Worm (Caenorhabditis elegans): ENCODE measurements around the gene F33G12.6.
A peak's percentile ranks its signal among the peaks of the same experiment; 100 is the strongest.

Gene F33G12.6

ce11 chrII:5085450-5085849, 35.7 kb downstream of the F33G12.6 start, which contains the start of gene txt-9:
TSS of gene txt-9 (plus strand) at chrII:5085785.
- TF ChIP-seq grh-1 (GFP tag; IDR thresholded peaks at IDR 0.05) (no peak), lin-35 (GFP tag; optimal IDR thresholded peaks at IDR 0.05) (peak in 1 of 2 experiments; percentile 13), elt-2 (tag; optimal IDR thresholded peaks at IDR 0.05) (peak; percentile 62)

ce11 chrII:5086143-5086542, 36.4 kb downstream of the F33G12.6 start:
- no peak for TF ChIP-seq zag-1 (tag; optimal IDR thresholded peaks at IDR 0.05)
- no peak for TF ChIP-seq aly-2 (tag; optimal IDR thresholded peaks at IDR 0.05)
- no peak for TF ChIP-seq F16B12.6 (tag; optimal IDR thresholded peaks at IDR 0.05)
- peak; percentile 91 for TF ChIP-seq elt-2 (tag; optimal IDR thresholded peaks at IDR 0.05)
- TF ChIP-seq mab-9 (GFP tag; IDR thresholded peaks at IDR 0.05) = no peak
- no peak for TF ChIP-seq lin-14 (GFP tag; optimal IDR thresholded peaks at IDR 0.05)

- TF ChIP-seq lsy-2 (tag; optimal IDR thresholded peaks at IDR 0.05) = no peak
- no peak for TF ChIP-seq ama-1 (optimal IDR thresholded peaks at IDR 0.05)
- no peak for TF ChIP-seq ets-5 (GFP tag; IDR thresholded peaks at IDR 0.05)
- no peak for TF ChIP-seq hlh-4 (tag; optimal IDR thresholded peaks at IDR 0.05)
- no peak for TF ChIP-seq ceh-63 (GFP tag; optimal IDR thresholded peaks at IDR 0.05)
- no peak for TF ChIP-seq lin-15B (tag; optimal IDR thresholded peaks at IDR 0.05)
- TF ChIP-seq mef-2 (tag; optimal IDR thresholded peaks at IDR 0.05) = no peak
- no peak for TF ChIP-seq rnt-1 (tag; optimal IDR thresholded peaks at IDR 0.05)
- TF ChIP-seq efl-3 (GFP tag; optimal IDR thresholded peaks at IDR 0.05) = no peak
- TF ChIP-seq elt-3 (tag; optimal IDR thresholded peaks at IDR 0.05) = no peak
- no peak for TF ChIP-seq pax-3 (tag; optimal IDR thresholded peaks at IDR 0.05)
- no peak for TF ChIP-seq nhr-19 (GFP tag; conservative IDR thresholded peaks at IDR 0.05)
- TF ChIP-seq fos-1 (tag; optimal IDR thresholded peaks at IDR 0.05) = no peak
Observed at ce11 chrII:5091640-5092243, 42.0 kb downstream of the F33G12.6 start, which contains the start of gene pld-1. TSS of gene pld-1 (minus strand) at chrII:5091690.

ce11 chrII:5092362-5093281, 42.9 kb downstream of the F33G12.6 start, which contains the start of gene C04G6.2:
TSS of gene C04G6.2 (plus strand) at chrII:5093231.
- TF ChIP-seq grh-1 (GFP tag; IDR thresholded peaks at IDR 0.05) (no peak), tlp-1 (tag; optimal IDR thresholded peaks at IDR 0.05) (no peak), nhr-90 (tag; optimal IDR thresholded peaks at IDR 0.05; ENCODE audit: poor library complexity) (no peak), nhr-85 (tag) (peak; percentile 67), ceh-8 (GFP tag; optimal IDR thresholded peaks at IDR 0.05) (no peak), zag-1 (tag; optimal IDR thresholded peaks at IDR 0.05) (no peak), ceh-63 (GFP tag; optimal IDR thresholded peaks at IDR 0.05) (no peak), pqm-1 (tag; optimal IDR thresholded peaks at IDR 0.05) (no peak), nhr-11 (tag; optimal IDR thresholded peaks at IDR 0.05) (no peak), aly-2 (tag; optimal IDR thresholded peaks at IDR 0.05) (no peak), hlh-4 (tag; optimal IDR thresholded peaks at IDR 0.05) (no peak), fos-1 (tag; optimal IDR thresholded peaks at IDR 0.05) (peak; percentile 30), skn-1 (tag; optimal IDR thresholded peaks at IDR 0.05) (peak; percentile 32), unc-86 (tag; optimal IDR thresholded peaks at IDR 0.05) (peak; percentile 16), ama-1 (optimal IDR thresholded peaks at IDR 0.05) (no peak), nhr-28 (tag; optimal IDR thresholded peaks at IDR 0.05) (no peak), lin-15B (tag; optimal IDR thresholded peaks at IDR 0.05) (no peak), ceh-90 (tag; optimal IDR thresholded peaks at IDR 0.05) (no peak), fkh-4 (tag; optimal IDR thresholded peaks at IDR 0.05; ENCODE audit: borderline replicate concordance) (no peak), lsy-2 (tag; optimal IDR thresholded peaks at IDR 0.05) (peak; percentile 44 to 62), zip-4 (GFP tag; optimal IDR thresholded peaks at IDR 0.05) (no peak), lin-14 (GFP tag; optimal IDR thresholded peaks at IDR 0.05) (peak; percentile 94), lin-35 (GFP tag; optimal IDR thresholded peaks at IDR 0.05) (peak; percentile 37 to 45), dpl-1 (GFP tag; optimal IDR thresholded peaks at IDR 0.05) (peak; percentile 10 to 56 (median 35)), efl-1 (optimal IDR thresholded peaks at IDR 0.05) (peak; percentile 52 to 65), efl-1 (GFP tag; optimal IDR thresholded peaks at IDR 0.05 in 1 of 2) (peak; percentile 31 to 94), jun-1 (tag; optimal IDR thresholded peaks at IDR 0.05) (no peak), C34B4.2 (tag; optimal IDR thresholded peaks at IDR 0.05) (no peak), sox-4 (tag; optimal IDR thresholded peaks at IDR 0.05) (no peak), F16B12.6 (tag; optimal IDR thresholded peaks at IDR 0.05) (peak; percentile 24), mef-2 (tag; optimal IDR thresholded peaks at IDR 0.05) (no peak), C04F5.9 (tag; optimal IDR thresholded peaks at IDR 0.05) (no peak), egl-27 (tag; optimal IDR thresholded peaks at IDR 0.05) (no peak), vab-15 (tag; optimal IDR thresholded peaks at IDR 0.05) (no peak)

Measured in whole organism, L1 larva.